Worm (Caenorhabditis elegans): Measurements from ENCODE around the gene K04G7.1.
A peak's percentile ranks its signal among the peaks of the same experiment; 100 is the strongest.

K04G7.1 gene

DNA sequence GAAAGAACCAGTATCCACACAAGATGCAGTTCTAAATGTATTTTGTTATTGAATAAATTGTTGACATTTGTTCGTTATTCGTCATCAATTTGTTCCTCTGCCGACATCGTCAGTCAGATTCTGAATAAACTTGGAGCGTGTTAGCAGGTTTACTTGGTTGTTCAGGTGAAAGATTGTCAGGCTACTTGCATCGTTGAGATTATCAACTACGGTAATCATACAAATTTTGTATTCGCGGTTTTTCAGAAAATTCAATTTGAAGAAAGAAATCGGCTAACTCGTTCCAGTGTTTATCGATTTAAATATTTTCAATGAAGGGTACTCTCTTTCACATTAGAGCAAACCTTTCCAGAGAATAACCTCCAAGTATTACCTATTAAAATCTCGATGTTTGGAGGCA, 47.2 kb downstream of the K04G7.1 start, which contains the start of gene R151.2:
Gene R151.2, plus strand, starts transcription at position 247 of the 400 bp plus-strand sequence.
- TF ChIP-seq madf-3 (GFP tag; IDR thresholded peaks at IDR 0.05) = peak; percentile 62; the same call in 1 of the 2 replicates
- no peak for TF ChIP-seq fkh-3 (tag; optimal IDR thresholded peaks at IDR 0.05)
- 0 out of 2 replicates have a peak, but pooled peaks have one; percentile 5 for TF ChIP-seq hsf-1 (GFP tag; IDR thresholded peaks at IDR 0.05)
- TF ChIP-seq nhr-27 (tag; optimal IDR thresholded peaks at IDR 0.05) = no peak
- TF ChIP-seq attf-3 (GFP tag; conservative IDR thresholded peaks at IDR 0.05) = no peak
- 0 out of 2 replicates have a peak, but pooled peaks have one; percentile 39 for TF ChIP-seq lin-26 (GFP tag; IDR thresholded peaks at IDR 0.05)
- no peak for TF ChIP-seq snpc-4 (GFP tag; optimal IDR thresholded peaks at IDR 0.05)
- peak in 1 of 4 experiments; percentile 3 for TF ChIP-seq snpc-4 (tag; optimal IDR thresholded peaks at IDR 0.05)
- 0 out of 2 replicates have a peak, but pooled peaks have one; percentile 26 for TF ChIP-seq Y53G8AR.9 (GFP tag; conservative IDR thresholded peaks at IDR 0.05)
- TF ChIP-seq repo-1 (tag; optimal IDR thresholded peaks at IDR 0.05) = no peak
- no peak for TF ChIP-seq F37B4.10 (GFP tag; IDR thresholded peaks at IDR 0.05)
- TF ChIP-seq madf-6 (GFP tag; IDR thresholded peaks at IDR 0.05) = 0 out of 2 replicates have a peak, but pooled peaks have one; percentile 28
- no peak for TF ChIP-seq K11D2.4 (GFP tag; IDR thresholded peaks at IDR 0.05)
- no peak for TF ChIP-seq atf-7 (tag; optimal IDR thresholded peaks at IDR 0.05)
- TF ChIP-seq ceh-79 (tag; optimal IDR thresholded peaks at IDR 0.05) = no peak
- no peak for TF ChIP-seq ceh-40 (GFP tag; IDR thresholded peaks at IDR 0.05)
- no peak for TF ChIP-seq ztf-22 (GFP tag; optimal IDR thresholded peaks at IDR 0.05)
- TF ChIP-seq F39B2.1 (GFP tag; IDR thresholded peaks at IDR 0.05) = no peak
- peak; percentile 24; the same call in 1 of the 2 replicates for TF ChIP-seq hmg-1.2 (GFP tag; IDR thresholded peaks at IDR 0.05)
- no peak for TF ChIP-seq nhr-120 (GFP tag; IDR thresholded peaks at IDR 0.05)
- no peak for TF ChIP-seq attf-5 (GFP tag; optimal IDR thresholded peaks at IDR 0.05)
- no peak for TF ChIP-seq F57C9.4 (tag; optimal IDR thresholded peaks at IDR 0.05)
- TF ChIP-seq ama-1 (optimal IDR thresholded peaks at IDR 0.05) = no peak
- TF ChIP-seq ama-1 (GFP tag; optimal IDR thresholded peaks at IDR 0.05) = peak in 1 of 2 experiments; percentile 61
- TF ChIP-seq bed-2 (GFP tag; IDR thresholded peaks at IDR 0.05) = no peak
- peak; percentile 42 for TF ChIP-seq lsl-1 (GFP tag; optimal IDR thresholded peaks at IDR 0.05)
- no peak for TF ChIP-seq ztf-28 (GFP tag; IDR thresholded peaks at IDR 0.05)
- TF ChIP-seq ceh-27 (GFP tag; optimal IDR thresholded peaks at IDR 0.05) = no peak
- TF ChIP-seq ztf-18 (tag; optimal IDR thresholded peaks at IDR 0.05) = no peak
- TF ChIP-seq F52B5.7 (tag; optimal IDR thresholded peaks at IDR 0.05) = no peak
- TF ChIP-seq F33H1.4 (GFP tag; IDR thresholded peaks at IDR 0.05) = peak; percentile 38
- no peak for TF ChIP-seq tbp1 (GFP tag; optimal IDR thresholded peaks at IDR 0.05)
- peak; percentile 45; the same call in 1 of the 2 replicates for TF ChIP-seq ekl-4 (GFP tag; IDR thresholded peaks at IDR 0.05)
- TF ChIP-seq cebp-1 (GFP tag; IDR thresholded peaks at IDR 0.05) = no peak
- no peak for TF ChIP-seq cebp-1 (tag; optimal IDR thresholded peaks at IDR 0.05)
- no peak for TF ChIP-seq ceh-58 (GFP tag; IDR thresholded peaks at IDR 0.05)
- no peak for TF ChIP-seq lsy-27 (tag; optimal IDR thresholded peaks at IDR 0.05; ENCODE audit: borderline replicate concordance, insufficient read depth)
- TF ChIP-seq aptf-3 (GFP tag; IDR thresholded peaks at IDR 0.05) = no peak
- TF ChIP-seq hrde-1 (tag; optimal IDR thresholded peaks at IDR 0.05; ENCODE audit: borderline replicate concordance) = peak; percentile 77
- no peak for TF ChIP-seq bed-1 (GFP tag; IDR thresholded peaks at IDR 0.05)
- TF ChIP-seq Y67H2A.10 (GFP tag; conservative IDR thresholded peaks at IDR 0.05) = no peak
- no peak for TF ChIP-seq let-526 (GFP tag; IDR thresholded peaks at IDR 0.05)
- TF ChIP-seq tlf-1 (GFP tag; optimal IDR thresholded peaks at IDR 0.05) = peak; percentile 36
- no peak for TF ChIP-seq chd-7 (tag; optimal IDR thresholded peaks at IDR 0.05)
- TF ChIP-seq hmg-20 (GFP tag; IDR thresholded peaks at IDR 0.05) = no peak
- peak; percentile 24; the same call in 1 of the 2 replicates for TF ChIP-seq ceh-100 (GFP tag; IDR thresholded peaks at IDR 0.05)
- no peak for TF ChIP-seq Y95B8A.8 (GFP tag; IDR thresholded peaks at IDR 0.05)
- TF ChIP-seq Y79H2A.3 (GFP tag; conservative IDR thresholded peaks at IDR 0.05) = no peak
- TF ChIP-seq lin-54 (GFP tag; optimal IDR thresholded peaks at IDR 0.05) = peak; percentile 53
- peak; percentile 54 for TF ChIP-seq B0336.3 (GFP tag; IDR thresholded peaks at IDR 0.05)
